Worm (Caenorhabditis elegans) whole organism, early embryonic: Measurements from ENCODE around the gene srh-299.

Experiments used
- B0310.2 ChIP-seq: sonication (generic microtip); optimal IDR thresholded peaks from 2 replicates; lab custom pipeline; 2016; ENCODE audit warnings: mild to moderate bottlenecking, missing genetic modification characterization, missing compliant biosample characterization
- F13C5.2 ChIP-seq: sonication (generic microtip); optimal IDR thresholded peaks from 2 replicates; lab custom pipeline; 2017; ENCODE audit warnings: mild to moderate bottlenecking, missing genetic modification characterization, inconsistent platforms, missing compliant biosample characterization
- aly-1 ChIP-seq: sonication (generic microtip); optimal IDR thresholded peaks from 2 replicates; lab custom pipeline; 2016; ENCODE audit warnings: missing genetic modification characterization, missing compliant biosample characterization
- ama-1 ChIP-seq: fragments of 150-350 bp; optimal IDR thresholded peaks from 2 replicates; lab custom pipeline; 2014
- ceh-13 ChIP-seq: fragments of 200-800 bp; sonication (Bioruptor generic); optimal IDR thresholded peaks from 2 replicates; lab custom pipeline; 2018; ENCODE audit warnings: mild to moderate bottlenecking, missing genetic modification characterization, missing compliant biosample characterization
- ets-7 ChIP-seq: sonication (generic microtip); optimal IDR thresholded peaks from 2 replicates; lab custom pipeline; 2016; ENCODE audit warnings: missing genotype, missing genetic modification characterization, missing compliant biosample characterization
- flt-1 ChIP-seq: fragments of 200-800 bp; sonication (Bioruptor generic); IDR thresholded peaks from 2 replicates; pipeline ENCODE4 v1.3.6; 2022; ENCODE audit warnings: missing genetic modification characterization, missing compliant biosample characterization
- hmbx-1 ChIP-seq: sonication (generic microtip); optimal IDR thresholded peaks from 2 replicates; lab custom pipeline; 2016; ENCODE audit warnings: mild to moderate bottlenecking, missing genetic modification characterization, missing compliant biosample characterization
- hmg-4 ChIP-seq: fragments of 200-800 bp; sonication (Bioruptor generic); optimal IDR thresholded peaks from 2 replicates; lab custom pipeline; 2018; ENCODE audit warnings: mild to moderate bottlenecking, missing genetic modification characterization, missing compliant biosample characterization
- hnd-1 ChIP-seq: sonication (generic microtip); optimal IDR thresholded peaks from 2 replicates; lab custom pipeline; 2016; ENCODE audit warnings: missing genetic modification characterization, missing compliant biosample characterization
- scrt-1 ChIP-seq: fragments of 200-800 bp; sonication (Bioruptor generic); IDR thresholded peaks from 2 replicates; pipeline ENCODE4 v1.3.6; 2022; ENCODE audit warnings: missing genetic modification characterization, missing compliant biosample characterization
- sea-1 ChIP-seq: fragments of 200-800 bp; sonication (Bioruptor generic); conservative IDR thresholded peaks from 2 replicates; pipeline ENCODE4 v1.3.6; 2022; ENCODE audit warnings: missing genetic modification characterization, missing compliant biosample characterization
- tbx-37 ChIP-seq: fragments of 200-800 bp; sonication (Bioruptor generic); conservative IDR thresholded peaks from 2 replicates; pipeline ENCODE4 v1.3.6; 2022; ENCODE audit warnings: missing genetic modification reagents, missing genetic modification characterization, missing compliant biosample characterization
- tra-4 ChIP-seq: sonication (generic microtip); optimal IDR thresholded peaks from 2 replicates; lab custom pipeline; 2017; ENCODE audit warnings: missing genetic modification characterization, missing compliant biosample characterization

ce11 chrV:15884698-15885097, 21.6 kb downstream of the srh-299 start, which contains the start of gene oac-42:
- TF ChIP-seq hmbx-1 (tag; lab: Kevin White, UChicago) = no peak
- no peak for TF ChIP-seq F13C5.2
- TF ChIP-seq tbx-37 (GFP tag; lab: Robert Waterston, UW) = no peak
- no peak for TF ChIP-seq B0310.2 (tag; lab: Kevin White, UChicago)
- no peak for TF ChIP-seq ama-1 (lab: Kevin White, UChicago)
- TF ChIP-seq hmg-4 = no peak
- TF ChIP-seq scrt-1 (GFP tag; lab: Robert Waterston, UW) = no peak
- no peak for TF ChIP-seq ets-7 (tag; lab: Kevin White, UChicago)
- no peak for TF ChIP-seq flt-1 (GFP tag; lab: Robert Waterston, UW)
- TF ChIP-seq ceh-13 (GFP tag; lab: Kevin White, UChicago) = no peak
- TF ChIP-seq tra-4 (tag; lab: Kevin White, UChicago) = no peak
- TF ChIP-seq aly-1 (tag; lab: Kevin White, UChicago) = no peak
- TF ChIP-seq hnd-1 (tag; lab: Kevin White, UChicago) = no peak
- no peak for TF ChIP-seq sea-1
